Fruit fly (Drosophila melanogaster) S2 (cell line): ENCODE results near the gene Sdic1.
"Not testable (repeated sequence)": the region's sequence is repeated elsewhere in the genome, so short reads cannot be mapped to it uniquely, and the experiment has no call there.

ENCODE experiments used
- CG8478 ChIP-seq: fragments of >200 bp; optimal IDR thresholded peaks from 2 replicates; lab custom pipeline; 2018
- CTCF ChIP-seq, 2 experiments: fragments of >200 bp; optimal IDR thresholded peaks; 2 replicates each; lab custom pipeline; 2018

dm6 chrX:20143088-20143487, 35.4 kb downstream of the Sdic1 start, which contains the start of gene Or19a:
- not testable (repeated sequence) for TF ChIP-seq CG8478 (lab: Kevin White, UChicago); CTCF (optimal IDR thresholded peaks at IDR 0.05; lab: Kevin White, UChicago)
